Worm (Caenorhabditis elegans): ENCODE results near the gene tax-6.

The tax-6 gene

ce11 chrIV:10442904-10443303, 58.5 kb downstream of the tax-6 start:
- TF ChIP-seq ztf-11 (tag; optimal IDR thresholded peaks at IDR 0.05), result no peak
- no peak for TF ChIP-seq ceh-43 (GFP tag; optimal IDR thresholded peaks at IDR 0.05)
- no peak for TF ChIP-seq ham-2 (GFP tag; optimal IDR thresholded peaks at IDR 0.05)
- no peak for TF ChIP-seq elt-3 (tag; optimal IDR thresholded peaks at IDR 0.05)
- no peak for TF ChIP-seq mep-1 (tag; optimal IDR thresholded peaks at IDR 0.05)
- no peak for TF ChIP-seq nhr-237 (tag; optimal IDR thresholded peaks at IDR 0.05)
- TF ChIP-seq M03D4.4 (tag; optimal IDR thresholded peaks at IDR 0.05), result no peak
- TF ChIP-seq flh-1 (GFP tag; optimal IDR thresholded peaks at IDR 0.05), result no peak
- TF ChIP-seq tbx-8 (GFP tag; optimal IDR thresholded peaks at IDR 0.05), result no peak
- no peak for TF ChIP-seq nhr-28 (tag; optimal IDR thresholded peaks at IDR 0.05)
